Fruit fly (Drosophila melanogaster) whole organism, embryonic: ENCODE measurements around the gene CG16959.

Experiments
- CG10654 ChIP-seq: fragments of 200-800 bp; sonication (Bioruptor generic); optimal IDR thresholded peaks from 2 replicates; lab custom pipeline; 2016; ENCODE audit warnings: missing biosample characterization, missing genetic modification characterization
- CG11504 ChIP-seq: fragments of 200-800 bp; sonication (Bioruptor generic); optimal IDR thresholded peaks from 3 replicates; lab custom pipeline; 2019; ENCODE audit warnings: missing biosample characterization, mild to moderate bottlenecking, missing genetic modification characterization, moderate library complexity
- CG12155 ChIP-seq: fragments of 200-800 bp; sonication (Bioruptor generic); optimal IDR thresholded peaks from 3 replicates; lab custom pipeline; 2016; ENCODE audit warnings: missing biosample characterization, missing genetic modification characterization
- CG12659 ChIP-seq: fragments of 200-800 bp; sonication (Bioruptor generic); optimal IDR thresholded peaks from 3 replicates; lab custom pipeline; 2017; ENCODE audit warnings: mild to moderate bottlenecking, missing biosample characterization, missing genetic modification reagents, missing genetic modification characterization
- CG13287 ChIP-seq: fragments of 200-800 bp; sonication (Bioruptor generic); IDR thresholded peaks from 2 replicates; pipeline ENCODE4 v1.3.6; 2022; ENCODE audit warnings: missing biosample characterization, missing genetic modification characterization; ENCODE audit not compliant: partially characterized antibody
- CG13624 ChIP-seq: fragments of 200-800 bp; sonication (Bioruptor generic); optimal IDR thresholded peaks from 2 replicates; lab custom pipeline; 2016; ENCODE audit warnings: missing biosample characterization, missing genetic modification characterization
- CG18619 ChIP-seq: fragments of 200-800 bp; sonication (Bioruptor generic); optimal IDR thresholded peaks from 3 replicates; lab custom pipeline; 2017; ENCODE audit warnings: missing biosample characterization, mild to moderate bottlenecking, missing genetic modification characterization
- CG2116 ChIP-seq: fragments of 200-800 bp; sonication (Bioruptor generic); optimal IDR thresholded peaks from 3 replicates; lab custom pipeline; 2018; ENCODE audit warnings: missing biosample characterization, mild to moderate bottlenecking, missing genetic modification characterization
- CG3065 ChIP-seq: fragments of 200-800 bp; sonication (Bioruptor generic); optimal IDR thresholded peaks from 2 replicates; lab custom pipeline; 2016; ENCODE audit warnings: missing biosample characterization, missing genetic modification characterization
- CG31224 ChIP-seq: fragments of 200-800 bp; sonication (Bioruptor generic); IDR thresholded peaks from 2 replicates; pipeline ENCODE4 v1.3.6; 2022; ENCODE audit warnings: missing biosample characterization, missing genetic modification characterization
- CG31365 ChIP-seq: fragments of 200-800 bp; sonication (Bioruptor generic); optimal IDR thresholded peaks from 2 replicates; lab custom pipeline; 2018; ENCODE audit warnings: missing biosample characterization, mild to moderate bottlenecking, missing genetic modification characterization
- CG32767 ChIP-seq: fragments of 200-800 bp; sonication (Bioruptor generic); IDR thresholded peaks from 2 replicates; pipeline ENCODE4 v1.3.6; 2022; ENCODE audit warnings: missing biosample characterization, missing genetic modification characterization
- CG34224 ChIP-seq: fragments of 200-800 bp; sonication (Bioruptor generic); IDR thresholded peaks from 3 replicates; pipeline ENCODE4 v1.3.6; 2022; ENCODE audit warnings: missing biosample characterization, missing genetic modification characterization; ENCODE audit not compliant: partially characterized antibody
- CG7786 ChIP-seq: fragments of 200-800 bp; sonication (Bioruptor generic); optimal IDR thresholded peaks from 2 replicates; lab custom pipeline; 2016; ENCODE audit warnings: missing biosample characterization, missing genetic modification characterization
- CG8290 ChIP-seq, 3 experiments: fragments of 200-800 bp; sonication (Bioruptor generic); optimal IDR thresholded peaks; 2 replicates each; lab custom pipeline; 2016 to 2019; ENCODE audit warnings: missing biosample characterization in 3 of 3, missing genetic modification characterization in 3 of 3, mild to moderate bottlenecking in 2 of 3, moderate library complexity in 1 of 3
- CG9437 ChIP-seq: fragments of 200-800 bp; sonication (Bioruptor generic); optimal IDR thresholded peaks from 2 replicates; lab custom pipeline; 2018; ENCODE audit warnings: missing biosample characterization, mild to moderate bottlenecking, missing genetic modification characterization
- D19A ChIP-seq: fragments of 200-800 bp; optimal IDR thresholded peaks from 3 replicates; lab custom pipeline; 2019; ENCODE audit warnings: missing biosample characterization, mild to moderate bottlenecking, missing genetic modification characterization, moderate library complexity
- Fer1 ChIP-seq: fragments of 200-800 bp; sonication (Bioruptor generic); optimal IDR thresholded peaks from 2 replicates; lab custom pipeline; 2017; ENCODE audit warnings: missing biosample characterization, mild to moderate bottlenecking, missing genetic modification characterization
- Hand ChIP-seq: fragments of 200-800 bp; sonication (Bioruptor generic); optimal IDR thresholded peaks from 2 replicates; lab custom pipeline; 2017; ENCODE audit warnings: mild to moderate bottlenecking, missing biosample characterization, missing genetic modification reagents, missing genetic modification characterization
- Hsf ChIP-seq: fragments of 200-800 bp; sonication (Bioruptor generic); optimal IDR thresholded peaks from 3 replicates; lab custom pipeline; 2016; ENCODE audit warnings: missing biosample characterization, missing genetic modification characterization
- Lhr ChIP-seq: fragments of 200-800 bp; sonication (Bioruptor generic); optimal IDR thresholded peaks from 3 replicates; lab custom pipeline; 2017; ENCODE audit warnings: mild to moderate bottlenecking, missing biosample characterization, missing genetic modification reagents, missing genetic modification characterization
- NFAT ChIP-seq: fragments of 200-800 bp; sonication (Bioruptor generic); IDR thresholded peaks from 2 replicates; pipeline ENCODE4 v1.3.6; 2022; ENCODE audit warnings: missing biosample characterization, missing genetic modification characterization
- Neu2 ChIP-seq: fragments of 200-800 bp; sonication (Bioruptor generic); optimal IDR thresholded peaks from 3 replicates; lab custom pipeline; 2016; ENCODE audit warnings: missing biosample characterization, missing genetic modification characterization, borderline replicate concordance
- Ptx1 ChIP-seq: fragments of 200-800 bp; sonication (Bioruptor generic); IDR thresholded peaks from 2 replicates; pipeline ENCODE4 v1.3.6; 2022; ENCODE audit warnings: missing biosample characterization, missing genetic modification characterization
- Rx ChIP-seq: fragments of 200-800 bp; sonication (Bioruptor generic); IDR thresholded peaks from 2 replicates; pipeline ENCODE4 v1.3.6; 2022; ENCODE audit warnings: missing biosample characterization, missing genetic modification characterization
- Xrp1 ChIP-seq: fragments of 200-800 bp; sonication (Bioruptor generic); IDR thresholded peaks from 2 replicates; pipeline ENCODE4 v1.3.6; 2022; ENCODE audit warnings: missing biosample characterization, missing genetic modification characterization
- ab ChIP-seq: fragments of 200-800 bp; sonication (Bioruptor generic); optimal IDR thresholded peaks from 2 replicates; lab custom pipeline; 2016; ENCODE audit warnings: missing biosample characterization, missing genetic modification characterization
- ash1 ChIP-seq: fragments of 200-800 bp; sonication (Bioruptor generic); optimal IDR thresholded peaks from 2 replicates; lab custom pipeline; 2018; ENCODE audit warnings: missing biosample characterization, mild to moderate bottlenecking, missing genetic modification characterization
- ato ChIP-seq: fragments of 200-800 bp; sonication (Bioruptor generic); IDR thresholded peaks from 2 replicates; pipeline ENCODE4 v1.3.6; 2022; ENCODE audit warnings: missing biosample characterization, missing genetic modification characterization; ENCODE audit not compliant: partially characterized antibody
- dati ChIP-seq: fragments of 200-800 bp; sonication (Bioruptor generic); IDR thresholded peaks from 2 replicates; pipeline ENCODE4 v1.3.6; 2022; ENCODE audit warnings: missing biosample characterization, missing genetic modification characterization
- en ChIP-seq: fragments of 200-800 bp; sonication (Bioruptor generic); optimal IDR thresholded peaks from 2 replicates; lab custom pipeline; 2016; ENCODE audit warnings: missing biosample characterization, missing genetic modification characterization
- eve ChIP-seq, 2 experiments: fragments of >200 bp; optimal IDR thresholded peaks; 2 replicates each; lab custom pipeline; 2017; ENCODE audit warnings: missing biosample characterization in 2 of 2, missing genetic modification characterization in 2 of 2
- ewg ChIP-seq: fragments of 200-800 bp; sonication (Bioruptor generic); optimal IDR thresholded peaks from 3 replicates; lab custom pipeline; 2017; ENCODE audit warnings: mild to moderate bottlenecking, missing biosample characterization, missing genetic modification reagents, missing genetic modification characterization
- fd3F ChIP-seq: fragments of 200-800 bp; sonication (Bioruptor generic); optimal IDR thresholded peaks from 2 replicates; lab custom pipeline; 2018; ENCODE audit warnings: missing biosample characterization, mild to moderate bottlenecking, missing genetic modification characterization, moderate library complexity
- fu2 ChIP-seq: fragments of 200-800 bp; sonication (Bioruptor generic); optimal IDR thresholded peaks from 2 replicates; lab custom pipeline; 2016; ENCODE audit warnings: missing biosample characterization, missing genetic modification characterization
- gfzf ChIP-seq: fragments of 200-800 bp; sonication (Bioruptor generic); optimal IDR thresholded peaks from 2 replicates; lab custom pipeline; 2016; ENCODE audit warnings: missing biosample characterization, mild to moderate bottlenecking, missing genetic modification characterization, moderate library complexity
- gsb-n ChIP-seq: fragments of 200-800 bp; sonication (Bioruptor generic); optimal IDR thresholded peaks from 3 replicates; lab custom pipeline; 2018; ENCODE audit warnings: missing biosample characterization, mild to moderate bottlenecking, missing genetic modification characterization
- kay ChIP-seq: fragments of 200-800 bp; sonication (Bioruptor generic); optimal IDR thresholded peaks from 2 replicates; lab custom pipeline; 2016; ENCODE audit warnings: missing biosample characterization, missing genetic modification characterization
- klu ChIP-seq: fragments of 200-800 bp; sonication (Bioruptor generic); IDR thresholded peaks from 2 replicates; pipeline ENCODE4 v1.3.6; 2022; ENCODE audit warnings: missing biosample characterization, missing genetic modification characterization
- lmd ChIP-seq: fragments of 200-800 bp; sonication (Bioruptor generic); IDR thresholded peaks from 2 replicates; pipeline ENCODE4 v1.3.6; 2022; ENCODE audit warnings: missing biosample characterization, missing genetic modification characterization
- pros ChIP-seq: fragments of 200-800 bp; sonication (Bioruptor generic); optimal IDR thresholded peaks from 3 replicates; lab custom pipeline; 2019; ENCODE audit warnings: missing biosample characterization, mild to moderate bottlenecking, missing genetic modification characterization, moderate library complexity
- run ChIP-seq: fragments of 200-800 bp; sonication (Bioruptor generic); optimal IDR thresholded peaks from 3 replicates; lab custom pipeline; 2018; ENCODE audit warnings: missing biosample characterization, mild to moderate bottlenecking, missing genetic modification characterization
- sens ChIP-seq: fragments of 200-800 bp; sonication (Bioruptor generic); peaks from one replicate; lab custom pipeline; 2016; ENCODE audit warnings: missing biosample characterization, missing genetic modification characterization
- sim ChIP-seq: fragments of 200-800 bp; sonication (Bioruptor generic); IDR thresholded peaks from 2 replicates; pipeline ENCODE4 v1.3.6; 2022; ENCODE audit warnings: missing biosample characterization, missing genetic modification characterization
- sna ChIP-seq: fragments of 200-800 bp; sonication (Bioruptor generic); IDR thresholded peaks from 2 replicates; pipeline ENCODE4 v1.3.6; 2022; ENCODE audit warnings: missing biosample characterization, missing genetic modification characterization; ENCODE audit not compliant: partially characterized antibody
- trem ChIP-seq: fragments of 200-800 bp; optimal IDR thresholded peaks from 3 replicates; lab custom pipeline; 2019; ENCODE audit warnings: missing biosample characterization, mild to moderate bottlenecking, missing genetic modification characterization, moderate library complexity
- zen2 ChIP-seq: fragments of 200-800 bp; sonication (Bioruptor generic); IDR thresholded peaks from 3 replicates; pipeline ENCODE4 v1.3.6; 2022; ENCODE audit warnings: missing biosample characterization, missing genetic modification characterization; ENCODE audit not compliant: partially characterized antibody
- zfh1 ChIP-seq: fragments of 200-800 bp; sonication (Bioruptor generic); IDR thresholded peaks from 3 replicates; pipeline ENCODE4 v1.3.6; 2022; ENCODE audit warnings: missing biosample characterization, missing genetic modification characterization

The CG16959 gene

DNA sequence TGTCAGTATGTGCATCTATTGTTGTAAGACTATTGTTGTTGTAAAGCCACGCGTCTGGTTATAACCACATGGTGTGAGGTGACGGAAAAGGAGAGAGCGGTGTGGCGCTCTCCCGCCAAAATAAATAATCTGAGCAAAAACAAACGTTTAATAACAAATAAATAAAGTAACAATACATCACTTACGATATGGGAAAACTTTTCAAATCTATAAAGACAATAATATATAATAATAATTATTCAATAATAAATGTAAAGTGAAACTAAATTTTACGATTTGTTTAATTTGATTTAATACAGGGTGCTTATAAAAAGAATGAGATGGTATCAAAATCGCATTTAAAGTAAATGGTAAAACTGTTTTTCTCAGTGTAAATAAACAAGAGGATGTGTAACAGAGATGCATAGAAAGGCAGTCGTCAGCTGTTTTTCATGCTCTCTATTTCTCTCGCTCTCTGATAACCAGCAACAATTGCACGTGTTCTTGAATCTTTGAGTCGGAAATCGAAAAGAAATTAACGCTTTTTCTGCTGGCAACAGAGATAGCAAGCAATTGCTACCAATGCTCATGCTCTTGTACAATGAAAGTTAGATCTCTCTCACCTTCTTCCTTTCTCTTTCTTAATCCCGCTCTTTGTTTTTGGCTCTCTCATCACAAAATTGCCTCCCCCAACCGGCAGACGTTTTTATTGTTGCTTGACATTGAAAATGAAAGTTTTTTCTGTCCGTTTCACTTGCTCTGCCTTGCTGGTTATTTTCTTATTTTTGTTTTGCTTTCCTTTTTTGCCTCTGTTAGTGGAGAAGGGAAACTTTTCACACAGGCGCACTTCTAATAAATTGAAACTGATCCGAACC lies 26.2 kb downstream of the CG16959 start (continued):
- TF ChIP-seq gfzf (GFP tag; lab: Kevin White, UChicago) (no peak), ewg (peak; percentile 55), ash1 (GFP tag; lab: Kevin White, UChicago) (no peak), pros (GFP tag; lab: Kevin White, UChicago) (peak; percentile 62), CG13624 (GFP tag; lab: Kevin White, UChicago) (no peak), zfh1 (GFP tag; lab: Robert Waterston, UW) (peak; percentile 90), Rx (peak; percentile 31), lmd (GFP tag; lab: Robert Waterston, UW) (peak; percentile 86), gsb-n (peak; percentile 96), sens (peak; percentile 92), NFAT (GFP tag; lab: Robert Waterston, UW) (peak; percentile 70; the same call in 1 of the 2 replicates), Ptx1 (GFP tag; lab: Robert Waterston, UW) (peak; percentile 92), sim (GFP tag; lab: Robert Waterston, UW) (peak; percentile 89), CG3065 (peak; percentile 24), CG7786 (no peak), en (no peak), Lhr (peak; percentile 38), CG11504 (tag; lab: Kevin White, UChicago) (peak; percentile 91), ab (GFP tag; lab: Kevin White, UChicago) (no peak), fd3F (peak; percentile 54), D19A (tag; lab: Kevin White, UChicago) (peak; percentile 85), Neu2 (GFP tag; lab: Kevin White, UChicago) (no peak), CG10654 (GFP tag; lab: Kevin White, UChicago) (peak; percentile 81), CG31224 (peak; percentile 66; the same call in 1 of the 2 replicates), CG34224 (GFP tag; lab: Robert Waterston, UW) (no peak), zen2 (GFP tag; lab: Robert Waterston, UW) (no peak), fu2 (GFP tag; lab: Kevin White, UChicago) (no peak), CG32767 (peak; percentile 87), Fer1 (GFP tag; lab: Kevin White, UChicago) (peak; percentile 89), Hand (GFP tag; lab: Kevin White, UChicago) (peak; percentile 77), Hsf (peak; percentile 45), CG2116 (GFP tag; lab: Kevin White, UChicago) (peak; percentile 76), CG8290 (GFP tag; optimal IDR thresholded peaks at IDR 0.05; lab: Kevin White, UChicago) (peak; percentile 34), CG8290 (tag; optimal IDR thresholded peaks at IDR 0.05; lab: Kevin White, UChicago) (no peak), CG18619 (GFP tag; lab: Kevin White, UChicago) (peak; percentile 61), run (tag; lab: Kevin White, UChicago) (peak; percentile 92), ato (GFP tag; lab: Robert Waterston, UW) (no peak), sna (GFP tag; lab: Robert Waterston, UW) (peak; percentile 34), CG13287 (no peak), CG12659 (GFP tag; lab: Kevin White, UChicago) (peak; percentile 76), klu (no peak; the same call in 1 of the 2 replicates), eve (GFP tag; optimal IDR thresholded peaks at IDR 0.05; lab: Kevin White, UChicago) (no peak), trem (tag; lab: Kevin White, UChicago) (peak; percentile 95), CG31365 (tag; lab: Kevin White, UChicago) (peak; percentile 45), kay (GFP tag; lab: Kevin White, UChicago) (peak; percentile 37), dati (GFP tag; lab: Robert Waterston, UW) (no peak), Xrp1 (GFP tag; lab: Robert Waterston, UW) (peak; percentile 94), CG9437 (peak; percentile 78), CG12155 (GFP tag; lab: Kevin White, UChicago) (peak; percentile 38)
